Worm (Caenorhabditis elegans) whole organism, L4 larva: ENCODE measurements around the gene C54F6.5.

Experiments used
- F26F4.8 ChIP-seq: fragments of 200-800 bp; sonication (Bioruptor generic); conservative IDR thresholded peaks from 2 replicates; pipeline ENCODE4 v1.3.6; 2022; ENCODE audit warnings: missing genetic modification characterization, missing compliant biosample characterization
- aha-1 ChIP-seq: fragments of 150-350 bp; peaks from one replicate; lab custom pipeline; 2014; ENCODE audit warnings: missing biosample characterization, missing genetic modification characterization
- ceh-28 ChIP-seq: fragments of 150-350 bp; optimal IDR thresholded peaks from 2 replicates; lab custom pipeline; 2014; ENCODE audit warnings: missing biosample characterization, missing genetic modification reagents, missing genetic modification characterization
- dmd-6 ChIP-seq: fragments of 200-800 bp; sonication (Bioruptor generic); IDR thresholded peaks from 2 replicates; pipeline ENCODE4 v1.3.6; 2022; ENCODE audit warnings: missing genetic modification reagents, missing genetic modification characterization, missing compliant biosample characterization
- egl-27 ChIP-seq: sonication (generic microtip); optimal IDR thresholded peaks from 3 replicates; lab custom pipeline; 2017; ENCODE audit warnings: missing biosample characterization, missing genetic modification reagents, missing genetic modification characterization
- jun-1 ChIP-seq: fragments of 150-350 bp; optimal IDR thresholded peaks from 2 replicates; lab custom pipeline; 2014; ENCODE audit warnings: missing biosample characterization, missing genetic modification reagents, missing genetic modification characterization
- lin-1 ChIP-seq: fragments of 200-800 bp; sonication (Bioruptor generic); IDR thresholded peaks from 2 replicates; pipeline ENCODE4 v1.3.6; 2022; ENCODE audit warnings: missing genetic modification reagents, missing genetic modification characterization, missing compliant biosample characterization
- lin-13 ChIP-seq: fragments of 150-350 bp; optimal IDR thresholded peaks from 2 replicates; lab custom pipeline; 2014; ENCODE audit warnings: missing biosample characterization, missing genetic modification reagents, missing genetic modification characterization
- mdl-1 ChIP-seq, 2 experiments: fragments of 150-350 bp in 1 of 2; sonication (generic microtip) in 1 of 2; optimal IDR thresholded peaks; 2 replicates each; lab custom pipeline; 2014 to 2017; ENCODE audit warnings: missing biosample characterization in 2 of 2, missing genetic modification characterization in 2 of 2
- nhr-76 ChIP-seq: fragments of 150-350 bp; optimal IDR thresholded peaks from 2 replicates; lab custom pipeline; 2014; ENCODE audit warnings: missing biosample characterization, missing genetic modification characterization
- pha-4 ChIP-seq, 2 experiments: fragments of 150-350 bp in 1 of 2; fragments of 200-800 bp in 1 of 2; sonication (Bioruptor generic) in 1 of 2; IDR thresholded peaks in 1 of 2; optimal IDR thresholded peaks in 1 of 2; 2 replicates each; pipeline versions ENCODE4 v1.3.6 to Lab custom; 2014 to 2022; ENCODE audit warnings: missing genetic modification characterization in 2 of 2, missing genetic modification reagents in 2 of 2, missing biosample characterization in 1 of 2, missing compliant biosample characterization in 1 of 2
- zag-1 ChIP-seq: fragments of 150-350 bp; optimal IDR thresholded peaks from 2 replicates; lab custom pipeline; 2014; ENCODE audit warnings: missing biosample characterization, missing genetic modification characterization

DNA sequence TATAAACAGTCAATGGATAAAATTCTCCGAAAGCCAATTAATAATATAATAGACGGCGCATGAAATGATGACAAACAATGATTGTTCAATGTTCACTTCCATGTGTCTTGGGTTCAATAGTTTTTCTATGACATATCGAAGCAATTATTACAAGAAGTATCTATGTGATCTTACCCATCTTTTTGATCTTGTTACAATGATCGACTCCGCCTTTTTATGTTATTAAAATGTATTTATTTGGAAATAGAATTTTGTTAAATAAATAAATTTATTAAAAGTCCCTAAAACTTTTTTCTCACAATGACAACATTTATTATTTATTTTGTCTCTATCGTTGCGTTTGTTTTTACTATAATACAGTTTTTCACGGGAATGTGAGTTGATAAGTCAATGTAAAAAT lies 924 bp downstream of the C54F6.5 start, which contains the start of gene swt-2:
- TF ChIP-seq F26F4.8 (GFP tag; lab: Robert Waterston, UW) (no peak), jun-1 (tag; lab: Kevin White, UChicago) (no peak), ceh-28 (tag; lab: Kevin White, UChicago) (no peak), pha-4 (GFP tag; IDR thresholded peaks at IDR 0.05; lab: Robert Waterston, UW) (no peak), pha-4 (tag; optimal IDR thresholded peaks at IDR 0.05; lab: Kevin White, UChicago) (no peak), nhr-76 (tag; lab: Kevin White, UChicago) (no peak), lin-1 (GFP tag; lab: Robert Waterston, UW) (no peak), mdl-1 (tag; optimal IDR thresholded peaks at IDR 0.05; lab: Kevin White, UChicago) (no peak), zag-1 (tag; lab: Kevin White, UChicago) (no peak), egl-27 (no peak), dmd-6 (no peak), lin-13 (no peak), aha-1 (tag; lab: Kevin White, UChicago) (no peak)
